Fruit fly (Drosophila melanogaster) whole organism, wandering third instar larva: ENCODE results near the gene kipf.
A peak's percentile ranks its signal among the peaks of the same experiment; 100 is the strongest.

Source experiments
- CG9705 ChIP-seq: fragments of 200-800 bp; sonication (Bioruptor generic); optimal IDR thresholded peaks from 2 replicates; lab custom pipeline; 2018; ENCODE audit warnings: missing biosample characterization, mild to moderate bottlenecking, missing genetic modification characterization
- CrebA ChIP-seq: fragments of 200-800 bp; sonication (Bioruptor generic); optimal IDR thresholded peaks from 2 replicates; lab custom pipeline; 2016; ENCODE audit warnings: missing biosample characterization, mild to moderate bottlenecking, missing genetic modification characterization, borderline replicate concordance
- Dfd ChIP-seq: fragments of >200 bp; optimal IDR thresholded peaks from 2 replicates; lab custom pipeline; 2017; ENCODE audit warnings: missing biosample characterization, missing genetic modification characterization
- Dif ChIP-seq: fragments of 200-275, 200-300 bp; sonication (Bioruptor generic); optimal IDR thresholded peaks from 2 replicates; lab custom pipeline; 2018; ENCODE audit warnings: missing biosample characterization, missing genetic modification characterization; ENCODE audit not compliant: partially characterized antibody
- GATAd ChIP-seq: sonication (Bioruptor generic); optimal IDR thresholded peaks from 2 replicates; lab custom pipeline; 2016; ENCODE audit warnings: missing biosample characterization, missing genetic modification characterization
- HLH106 ChIP-seq: fragments of 200-800 bp; optimal IDR thresholded peaks from 3 replicates; lab custom pipeline; 2019; ENCODE audit warnings: missing biosample characterization, mild to moderate bottlenecking, missing genetic modification characterization, moderate library complexity
- Hnf4 ChIP-seq: fragments of 200-800 bp; sonication (Bioruptor generic); optimal IDR thresholded peaks from 2 replicates; lab custom pipeline; 2016; ENCODE audit warnings: missing biosample characterization, mild to moderate bottlenecking, missing genetic modification characterization
- Hr78 ChIP-seq: fragments of >200 bp; optimal IDR thresholded peaks from 2 replicates; lab custom pipeline; 2017; ENCODE audit warnings: missing biosample characterization, missing genetic modification characterization
- Hr83 ChIP-seq: fragments of 200-300 bp; sonication (Bioruptor generic); optimal IDR thresholded peaks from 2 replicates; lab custom pipeline; 2016; ENCODE audit warnings: missing biosample characterization, mild to moderate bottlenecking, missing genetic modification characterization, moderate library complexity; ENCODE audit not compliant: poor library complexity, severe bottlenecking
- Jra ChIP-seq: sonication (Bioruptor generic); optimal IDR thresholded peaks from 2 replicates; lab custom pipeline; 2016; ENCODE audit warnings: missing biosample characterization, missing genetic modification characterization
- Mio ChIP-seq: sonication (Bioruptor generic); optimal IDR thresholded peaks from 2 replicates; lab custom pipeline; 2016; ENCODE audit warnings: missing biosample characterization, missing genetic modification characterization
- Myc ChIP-seq: fragments of >200 bp; optimal IDR thresholded peaks from 2 replicates; lab custom pipeline; 2017
- N ChIP-seq: fragments of >200 bp; optimal IDR thresholded peaks from 2 replicates; lab custom pipeline; 2018; ENCODE audit warnings: missing biosample characterization, missing external identifiers, missing genetic modification characterization
- Rel ChIP-seq, 2 experiments: fragments of 200-800 bp; sonication (Bioruptor generic) in 1 of 2; optimal IDR thresholded peaks; 2 replicates in 1 of 2; 3 replicates in 1 of 2; lab custom pipeline; 2016 to 2019; ENCODE audit warnings: mild to moderate bottlenecking in 2 of 2, missing biosample characterization in 2 of 2, missing genetic modification characterization in 2 of 2, moderate library complexity in 1 of 2
- Sp1 ChIP-seq: fragments of 200-800 bp; sonication (Bioruptor generic); optimal IDR thresholded peaks from 3 replicates; lab custom pipeline; 2019; ENCODE audit warnings: missing biosample characterization, mild to moderate bottlenecking, missing genetic modification characterization, moderate library complexity
- Vsx2 ChIP-seq: fragments of 200-300, 225-300 bp; sonication (Bioruptor generic); optimal IDR thresholded peaks from 2 replicates; lab custom pipeline; 2018; ENCODE audit warnings: missing biosample characterization, missing genetic modification characterization; ENCODE audit not compliant: partially characterized antibody
- br ChIP-seq: fragments of 200-800 bp; sonication (Bioruptor generic); optimal IDR thresholded peaks from 2 replicates; lab custom pipeline; 2016; ENCODE audit warnings: missing biosample characterization, missing genetic modification characterization
- brk ChIP-seq: fragments of 200-800 bp; sonication (Bioruptor generic); optimal IDR thresholded peaks from 2 replicates; lab custom pipeline; 2016; ENCODE audit warnings: missing biosample characterization, mild to moderate bottlenecking, missing genetic modification characterization
- dl ChIP-seq, 2 experiments: fragments of 175-275, 200-275 bp in 1 of 2; fragments of 200-275 bp in 1 of 2; sonication (Bioruptor generic); optimal IDR thresholded peaks; lab custom pipeline; 2018; ENCODE audit warnings: mild to moderate bottlenecking in 2 of 2, missing biosample characterization in 2 of 2, missing genetic modification characterization in 2 of 2, moderate library complexity in 2 of 2; ENCODE audit not compliant: partially characterized antibody in 2 of 2, insufficient read depth in 1 of 2
- dmrt93B ChIP-seq: fragments of 200-800 bp; sonication (Bioruptor generic); optimal IDR thresholded peaks from 2 replicates; lab custom pipeline; 2018; ENCODE audit warnings: missing biosample characterization, mild to moderate bottlenecking, missing genetic modification characterization
- dsf ChIP-seq: sonication (Bioruptor generic); optimal IDR thresholded peaks from 2 replicates; lab custom pipeline; 2016; ENCODE audit warnings: missing biosample characterization, missing genetic modification characterization, borderline replicate concordance
- ey ChIP-seq: fragments of 200-800 bp; sonication (Bioruptor generic); optimal IDR thresholded peaks from 2 replicates; lab custom pipeline; 2016; ENCODE audit warnings: missing biosample characterization, missing genetic modification characterization
- fru ChIP-seq: fragments of 200-800 bp; sonication (Bioruptor generic); optimal IDR thresholded peaks from 3 replicates; lab custom pipeline; 2016; ENCODE audit warnings: missing biosample characterization, mild to moderate bottlenecking, missing genetic modification characterization
- h ChIP-seq: fragments of 200-800 bp; sonication (Bioruptor generic); optimal IDR thresholded peaks from 3 replicates; lab custom pipeline; 2016; ENCODE audit warnings: missing biosample characterization, mild to moderate bottlenecking, missing genetic modification characterization
- jim ChIP-seq: fragments of 175-275, 200-325 bp; sonication (Bioruptor generic); optimal IDR thresholded peaks from 2 replicates; lab custom pipeline; 2016; ENCODE audit warnings: missing biosample characterization, mild to moderate bottlenecking, missing genetic modification characterization
- lola ChIP-seq: fragments of >200 bp; optimal IDR thresholded peaks from 2 replicates; lab custom pipeline; 2017; ENCODE audit warnings: missing biosample characterization, missing genetic modification characterization
- pan ChIP-seq: fragments of >200 bp; optimal IDR thresholded peaks from 2 replicates; lab custom pipeline; 2017
- psq ChIP-seq: fragments of 200-800 bp; sonication (Bioruptor generic); optimal IDR thresholded peaks from 3 replicates; lab custom pipeline; 2017; ENCODE audit warnings: missing biosample characterization, mild to moderate bottlenecking, missing genetic modification characterization, moderate library complexity
- sage ChIP-seq: fragments of 200-800 bp; sonication (Bioruptor generic); optimal IDR thresholded peaks from 2 replicates; lab custom pipeline; 2016; ENCODE audit warnings: missing biosample characterization, mild to moderate bottlenecking, missing genetic modification characterization
- sv ChIP-seq: fragments of 200-800 bp; sonication (Bioruptor generic); optimal IDR thresholded peaks from 3 replicates; lab custom pipeline; 2016; ENCODE audit warnings: missing biosample characterization, missing genetic modification characterization
- tai ChIP-seq: sonication (Bioruptor generic); optimal IDR thresholded peaks from 2 replicates; lab custom pipeline; 2016; ENCODE audit warnings: missing biosample characterization, missing genetic modification characterization
- usp ChIP-seq: fragments of >200 bp; optimal IDR thresholded peaks from 2 replicates; lab custom pipeline; 2017; ENCODE audit warnings: missing biosample characterization, missing genetic modification characterization
- woc ChIP-seq: sonication (Bioruptor generic); optimal IDR thresholded peaks from 2 replicates; lab custom pipeline; 2016; ENCODE audit warnings: missing biosample characterization, mild to moderate bottlenecking, missing genetic modification characterization

kipf gene

dm6 chr3R:7962778-7963494 is 49.3 kb downstream of the kipf start (continued):
- TF ChIP-seq HLH106 (tag; lab: Kevin White, UChicago), result peak; percentile 66
- peak; percentile 11 for TF ChIP-seq ey (GFP tag; lab: Kevin White, UChicago)
- TF ChIP-seq h (GFP tag; lab: Kevin White, UChicago), result peak; percentile 15
- peak; percentile 45 for TF ChIP-seq fru (GFP tag; lab: Kevin White, UChicago)
- no peak for TF ChIP-seq dsf
- TF ChIP-seq Dfd (GFP tag; lab: Kevin White, UChicago), result no peak
- no peak for TF ChIP-seq brk (GFP tag; lab: Kevin White, UChicago)
- TF ChIP-seq woc, result peak; percentile 61
- TF ChIP-seq jim (GFP tag; lab: Kevin White, UChicago), result no peak
- peak; percentile 1 for TF ChIP-seq CG9705 (GFP tag; lab: Kevin White, UChicago)
- peak; percentile 48 for TF ChIP-seq Hr83 (GFP tag; lab: Kevin White, UChicago)
- peak; percentile 8 for TF ChIP-seq sv
- no peak for TF ChIP-seq Hnf4 (GFP tag; lab: Kevin White, UChicago)
- TF ChIP-seq Mio (GFP tag; lab: Kevin White, UChicago), result no peak

dm6 chr3R:7963495-7964132 is 50.0 kb downstream of the kipf start:
- peak; percentile 57 for TF ChIP-seq CrebA
- peak; percentile 73 for TF ChIP-seq N
- peak; percentile 8 for TF ChIP-seq Dif (GFP tag; lab: Kevin White, UChicago)
- no peak for TF ChIP-seq Hnf4 (GFP tag; lab: Kevin White, UChicago)
- TF ChIP-seq dl (GFP tag; optimal IDR thresholded peaks at IDR 0.05; lab: Kevin White, UChicago; ENCODE audit: insufficient read depth in 1 of 2, partially characterized antibody in 2 of 2), result peak; percentile 48 to 65
- TF ChIP-seq sv, result no peak
- no peak for TF ChIP-seq Rel (GFP tag; optimal IDR thresholded peaks at IDR 0.05; lab: Kevin White, UChicago)
- peak; percentile 34 for TF ChIP-seq Rel (tag; optimal IDR thresholded peaks at IDR 0.05; lab: Kevin White, UChicago)

DNA sequence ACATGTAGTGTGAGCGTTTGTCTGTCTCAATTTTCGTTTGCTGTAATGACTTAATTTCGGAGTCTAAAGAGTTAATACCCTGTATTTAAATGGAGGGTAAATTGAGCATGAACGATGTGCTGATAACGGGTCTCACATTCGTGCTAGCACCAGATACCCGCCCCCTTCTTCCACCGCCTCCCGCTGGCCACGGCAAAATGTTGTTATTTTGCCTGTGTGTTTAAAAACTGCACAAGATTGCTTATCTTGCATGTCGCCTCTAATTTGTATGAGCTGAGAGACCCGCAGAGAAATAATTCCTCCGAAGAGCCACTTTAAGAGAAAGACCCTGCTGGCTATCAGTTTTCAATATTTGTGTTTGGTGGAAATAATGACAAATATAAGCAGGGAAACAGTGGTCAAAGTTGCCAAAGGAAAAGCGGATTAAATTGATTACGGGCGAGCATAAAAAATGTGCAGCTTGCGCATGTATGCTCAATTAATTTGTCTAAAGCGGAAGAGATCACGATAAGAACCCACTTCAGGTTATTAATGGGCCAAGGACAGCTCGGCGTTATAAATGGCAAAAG is 51.2 kb downstream of the kipf start:
- TF ChIP-seq lola (GFP tag; lab: Kevin White, UChicago) (no peak), dmrt93B (GFP tag; lab: Kevin White, UChicago) (no peak), GATAd (GFP tag; lab: Kevin White, UChicago) (no peak), dsf (no peak), br (GFP tag; lab: Kevin White, UChicago) (peak; percentile 29), pan (lab: Kevin White, UChicago) (no peak), Dif (GFP tag; lab: Kevin White, UChicago) (peak; percentile 60), Hnf4 (GFP tag; lab: Kevin White, UChicago) (no peak), brk (GFP tag; lab: Kevin White, UChicago) (no peak), psq (GFP tag; lab: Kevin White, UChicago) (peak; percentile 33), fru (GFP tag; lab: Kevin White, UChicago) (peak; percentile 23), Sp1 (GFP tag; lab: Kevin White, UChicago) (no peak), tai (GFP tag; lab: Kevin White, UChicago) (no peak), Jra (GFP tag; lab: Kevin White, UChicago) (no peak), Myc (no peak), Dfd (GFP tag; lab: Kevin White, UChicago) (no peak), woc (no peak), Vsx2 (GFP tag; lab: Kevin White, UChicago) (no peak), jim (GFP tag; lab: Kevin White, UChicago) (no peak), sage (GFP tag; lab: Kevin White, UChicago) (no peak), Mio (GFP tag; lab: Kevin White, UChicago) (no peak), Hr78 (no peak), usp (no peak)
- TF ChIP-seq, all 38 proteins: peak for 4
